Fruit fly (Drosophila melanogaster) whole organism, larva: ENCODE results near the gene Mps1.

Source experiments
- noc ChIP-seq: fragments of 200-800 bp; sonication (Bioruptor generic); optimal IDR thresholded peaks from 3 replicates; lab custom pipeline; 2019; ENCODE audit warnings: missing biosample characterization, mild to moderate bottlenecking, missing genetic modification characterization, moderate library complexity

Gene Mps1

DNA sequence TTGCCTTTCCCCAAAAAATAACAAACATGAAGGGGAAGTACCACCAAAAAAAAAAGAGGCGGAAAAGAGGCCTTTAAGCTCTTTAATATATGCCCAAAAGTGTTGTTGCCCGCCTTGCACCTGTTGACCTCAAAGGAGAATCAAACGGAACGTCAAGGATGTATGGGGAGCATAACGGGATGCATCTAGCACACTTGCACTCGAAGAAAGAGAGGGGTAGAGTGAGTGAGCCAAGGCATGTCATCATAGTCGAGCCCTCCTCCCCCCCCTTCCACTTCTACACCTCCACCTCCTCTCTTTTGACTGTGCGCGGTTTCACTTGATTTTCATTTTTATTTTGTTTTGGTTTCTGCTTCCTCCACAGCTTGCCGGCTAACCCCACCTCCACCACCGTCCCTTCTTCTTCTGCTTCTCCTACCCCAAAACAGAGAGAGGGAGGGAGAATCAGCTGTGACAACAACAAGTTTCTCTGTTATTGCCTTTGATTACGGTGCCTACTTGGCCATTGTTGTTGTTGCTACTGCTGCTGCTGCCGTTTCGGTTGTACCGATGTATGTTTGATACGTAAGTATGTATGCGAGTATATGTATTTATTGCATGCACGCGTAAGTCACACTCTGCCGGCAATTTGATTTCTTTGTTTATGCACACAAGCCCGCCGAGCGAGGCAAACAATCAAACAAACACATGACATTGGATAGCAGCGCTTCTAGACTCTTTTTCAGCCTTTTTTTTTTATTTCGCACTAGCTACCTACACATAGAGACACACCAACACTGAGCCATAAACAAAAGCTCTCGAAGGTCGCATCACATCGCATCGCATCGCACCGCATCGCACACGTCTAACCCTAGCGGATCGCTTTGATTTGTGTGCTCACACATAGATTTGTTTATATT lies 41.8 kb downstream of the Mps1 start:
- TF ChIP-seq noc (tag; lab: Kevin White, UChicago) = no peak

DNA sequence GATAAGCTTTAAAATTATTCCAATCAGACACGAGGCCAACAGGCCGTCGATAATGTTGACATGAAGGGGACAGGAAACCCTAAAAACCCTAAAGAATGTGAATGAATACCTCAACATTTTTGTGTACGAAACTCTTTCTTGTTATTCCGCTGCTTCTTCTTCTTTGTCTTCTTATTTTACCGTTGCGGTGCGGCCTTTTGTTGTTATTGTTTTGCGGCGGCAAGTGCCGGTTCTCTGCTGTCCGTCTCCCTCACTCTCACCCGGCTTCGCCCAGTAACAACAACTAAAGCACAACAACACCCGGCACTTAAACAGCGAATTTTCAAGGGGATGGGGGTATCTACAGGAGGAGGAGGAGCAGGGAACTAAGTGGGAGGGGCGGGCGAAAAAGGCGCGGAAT lies 43.3 kb downstream of the Mps1 start:
- peak; percentile 6 for TF ChIP-seq noc (tag; lab: Kevin White, UChicago)

DNA sequence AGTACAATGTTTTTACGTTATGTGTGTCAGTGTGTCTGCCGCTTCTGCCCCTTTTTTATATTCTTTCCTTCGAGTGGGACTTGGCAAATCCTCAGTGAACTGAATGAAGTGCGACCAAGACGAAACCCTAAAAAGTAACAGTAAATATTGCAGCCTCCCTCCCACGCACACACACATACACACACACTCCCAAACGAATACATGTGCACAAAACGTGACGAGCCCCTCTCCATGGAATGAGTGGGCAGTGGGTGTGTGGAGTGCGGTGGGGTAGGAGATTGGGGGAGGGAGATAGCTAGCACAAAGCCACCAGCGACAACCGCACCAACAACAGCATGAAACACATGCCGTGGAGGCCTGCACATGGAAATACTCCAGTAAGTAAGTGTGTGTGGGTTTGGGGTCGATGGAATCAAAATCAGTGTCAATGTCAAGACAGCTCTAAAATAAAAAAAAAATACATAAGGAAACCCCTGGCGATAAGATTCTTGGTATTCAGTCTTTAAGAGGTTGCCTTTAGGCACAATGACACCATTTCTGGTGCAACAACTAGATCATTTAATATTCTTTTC lies 43.8 kb downstream of the Mps1 start:
- no peak for TF ChIP-seq noc (tag; lab: Kevin White, UChicago)

DNA sequence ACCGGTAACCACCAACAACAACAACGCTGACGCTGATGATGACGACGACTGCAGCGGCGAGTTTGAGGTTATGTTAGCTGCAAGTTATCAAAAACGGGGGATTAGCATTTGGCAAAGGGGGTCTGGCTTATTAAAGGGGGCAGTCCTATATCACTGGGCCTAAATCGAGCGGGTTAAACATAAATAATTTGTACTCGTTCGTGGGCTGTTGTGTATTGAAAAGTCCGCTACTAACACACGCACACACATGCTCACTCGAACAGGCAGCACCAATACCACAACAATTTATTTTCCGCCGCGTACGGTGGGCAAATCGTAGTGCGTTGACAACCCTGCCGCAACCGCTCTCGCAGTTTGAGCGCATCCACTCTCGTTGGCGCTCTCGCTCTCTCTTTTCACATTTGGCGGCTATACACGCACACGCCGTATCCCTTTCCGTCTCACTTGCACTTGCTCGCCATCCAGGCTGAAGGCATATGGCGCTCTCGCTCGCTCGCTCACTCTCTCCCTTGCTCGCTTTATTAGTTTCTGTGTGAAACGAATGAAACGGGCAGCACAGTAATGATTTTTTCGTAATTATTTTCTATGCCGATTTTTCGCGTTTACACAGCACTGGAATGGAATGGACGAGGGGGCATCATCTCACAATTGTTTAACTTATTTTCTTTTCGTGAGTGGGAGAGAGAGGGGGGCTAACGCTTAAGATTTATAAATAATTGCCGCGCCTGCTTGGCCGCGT lies 46.0 kb downstream of the Mps1 start:
- no peak for TF ChIP-seq noc (tag; lab: Kevin White, UChicago)

DNA sequence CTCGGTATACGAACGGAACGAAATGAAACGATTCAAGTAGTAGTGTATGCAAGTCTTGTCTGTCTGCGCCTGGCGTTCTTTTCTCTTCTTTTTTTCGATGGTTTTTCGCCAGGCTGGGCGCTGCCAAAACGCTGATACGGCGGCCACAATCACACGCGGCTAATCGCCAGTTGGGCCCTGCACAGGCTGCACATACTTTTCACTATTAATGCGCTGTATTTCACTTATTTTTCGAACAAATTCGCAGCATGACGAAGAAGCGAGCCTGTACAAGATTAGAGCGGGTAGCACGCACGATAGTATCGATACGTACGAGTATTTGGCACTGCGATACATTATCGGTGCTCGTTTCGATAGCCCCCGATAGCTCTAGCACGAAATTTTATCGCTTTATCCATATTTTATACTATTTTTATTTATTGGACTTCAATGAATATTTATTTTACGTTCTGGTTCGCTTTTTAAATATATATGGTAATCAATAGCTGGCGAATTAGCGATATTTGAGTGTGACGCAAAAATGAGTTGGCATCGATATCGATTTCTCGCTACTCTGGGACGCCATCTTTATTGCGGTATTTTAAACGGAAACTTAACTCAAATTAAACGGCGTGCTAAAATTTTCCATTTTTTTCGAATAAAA lies 47.1 kb downstream of the Mps1 start, which contains the start of gene osa:
osa (minus strand) TSS at position 300 of the 643 bp plus-strand sequence.
- TF ChIP-seq noc (tag; lab: Kevin White, UChicago) = peak; percentile 24

DNA sequence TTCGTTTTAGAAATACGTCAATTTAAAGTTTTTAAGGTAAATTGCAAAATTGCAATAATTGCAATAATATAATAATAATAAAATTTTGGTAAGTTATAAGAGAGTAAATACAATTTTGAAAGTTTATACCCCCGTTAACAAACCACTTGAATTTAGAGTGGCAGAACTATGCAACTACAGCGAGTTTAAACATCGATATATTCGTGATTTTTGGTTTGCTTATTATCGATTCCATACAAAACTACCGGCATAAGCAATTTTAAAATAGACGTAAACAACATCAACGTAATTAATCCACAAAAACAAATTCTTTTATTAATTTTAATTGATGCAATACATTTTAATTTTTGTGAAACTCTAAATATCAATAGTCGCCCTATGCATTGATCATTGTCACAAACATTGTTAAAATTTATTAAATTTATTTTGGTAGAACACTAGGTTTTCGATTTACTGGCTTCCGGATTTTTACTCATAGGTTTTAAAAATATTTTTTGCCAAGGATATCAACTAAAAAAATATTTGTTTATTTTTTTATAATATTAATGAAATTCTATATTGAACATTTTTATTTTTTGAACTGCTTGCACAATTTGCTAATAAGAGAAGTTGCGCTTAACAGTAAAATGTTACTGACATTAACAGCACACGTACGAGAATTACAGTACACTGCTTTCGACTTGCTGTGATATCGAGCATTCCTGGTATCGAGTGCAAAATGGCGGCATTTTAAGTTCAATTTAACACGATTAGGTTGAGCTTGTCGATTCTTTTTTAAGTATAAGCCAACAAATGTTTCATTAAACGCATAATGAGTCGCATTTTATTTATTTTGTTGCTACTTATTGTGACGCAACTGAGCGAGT lies 47.9 kb downstream of the Mps1 start, which contains the start of gene Pxt:
Pxt (plus strand) TSS at position 695 of the 866 bp plus-strand sequence.
- TF ChIP-seq noc (tag; lab: Kevin White, UChicago) = no peak
